Worm (Caenorhabditis elegans) whole organism, L3 larva: ENCODE data around the gene erp-44.3.

Source experiments
- R02D3.7 ChIP-seq: fragments of 150-350 bp; optimal IDR thresholded peaks from 2 replicates; lab custom pipeline; 2014; ENCODE audit warnings: missing biosample characterization, missing genetic modification characterization
- ZK546.5 ChIP-seq: sonication (generic microtip); optimal IDR thresholded peaks from 2 replicates; lab custom pipeline; 2017; ENCODE audit warnings: missing biosample characterization, missing genetic modification characterization
- ceh-16 ChIP-seq: sonication (generic microtip); optimal IDR thresholded peaks from 2 replicates; lab custom pipeline; 2017; ENCODE audit warnings: missing biosample characterization, missing genetic modification characterization
- ceh-28 ChIP-seq: fragments of 150-350 bp; optimal IDR thresholded peaks from 2 replicates; lab custom pipeline; 2014; ENCODE audit warnings: missing biosample characterization, missing genetic modification reagents, missing genetic modification characterization
- ceh-82 ChIP-seq: fragments of 150-350 bp; optimal IDR thresholded peaks from 2 replicates; lab custom pipeline; 2014; ENCODE audit warnings: missing biosample characterization, missing genetic modification characterization
- ceh-9 ChIP-seq: sonication (generic microtip); optimal IDR thresholded peaks from 2 replicates; lab custom pipeline; 2018; ENCODE audit warnings: missing biosample characterization, missing genetic modification characterization
- egl-27 ChIP-seq: sonication (generic microtip); optimal IDR thresholded peaks from 4 replicates; lab custom pipeline; 2017; ENCODE audit warnings: missing biosample characterization, missing genetic modification reagents, missing genetic modification characterization
- egl-5 ChIP-seq: fragments of 150-350 bp; optimal IDR thresholded peaks from 2 replicates; lab custom pipeline; 2017; ENCODE audit warnings: missing biosample characterization, missing genetic modification reagents, missing genetic modification characterization, inconsistent platforms
- elt-1 ChIP-seq: fragments of 150-350 bp; optimal IDR thresholded peaks from 2 replicates; lab custom pipeline; 2014; ENCODE audit warnings: missing biosample characterization, missing genetic modification characterization
- elt-2 ChIP-seq: sonication (generic microtip); optimal IDR thresholded peaks from 2 replicates; lab custom pipeline; 2016; ENCODE audit warnings: missing genetic modification reagents, mild to moderate bottlenecking, missing genetic modification characterization, missing compliant biosample characterization
- eor-1 ChIP-seq, 2 experiments: fragments of 150-350 bp; optimal IDR thresholded peaks; 2 replicates each; lab custom pipeline; 2014 to 2018; ENCODE audit warnings: missing biosample characterization in 2 of 2, missing genetic modification characterization in 2 of 2
- fkh-10 ChIP-seq: sonication (generic microtip); optimal IDR thresholded peaks from 2 replicates; lab custom pipeline; 2017; ENCODE audit warnings: missing biosample characterization, missing genetic modification reagents, missing genetic modification characterization
- fkh-2 ChIP-seq: fragments of 150-350 bp; optimal IDR thresholded peaks from 2 replicates; lab custom pipeline; 2014; ENCODE audit warnings: missing biosample characterization, missing genetic modification reagents, missing genetic modification characterization
- fos-1 ChIP-seq: fragments of 150-350 bp; optimal IDR thresholded peaks from 2 replicates; lab custom pipeline; 2014; ENCODE audit warnings: missing biosample characterization, missing genetic modification characterization
- hmg-11 ChIP-seq: sonication (generic microtip); optimal IDR thresholded peaks from 2 replicates; lab custom pipeline; 2016; ENCODE audit warnings: missing genetic modification characterization, missing compliant biosample characterization
- jun-1 ChIP-seq: fragments of 150-350 bp; optimal IDR thresholded peaks from 2 replicates; lab custom pipeline; 2014; ENCODE audit warnings: missing biosample characterization, missing genetic modification reagents, missing genetic modification characterization
- lin-15B ChIP-seq: fragments of 150-350 bp; optimal IDR thresholded peaks from 2 replicates; lab custom pipeline; 2014; ENCODE audit warnings: missing biosample characterization, missing genetic modification characterization
- lsy-12 ChIP-seq: sonication (generic microtip); optimal IDR thresholded peaks from 2 replicates; lab custom pipeline; 2016; ENCODE audit warnings: mild to moderate bottlenecking, missing genetic modification characterization, missing compliant biosample characterization
- mdl-1 ChIP-seq: fragments of 150-350 bp; optimal IDR thresholded peaks from 2 replicates; lab custom pipeline; 2014; ENCODE audit warnings: missing biosample characterization, missing genetic modification characterization
- mml-1 ChIP-seq: fragments of 150-350 bp; sonication (generic microtip); optimal IDR thresholded peaks from 3 replicates; lab custom pipeline; 2014; ENCODE audit warnings: missing biosample characterization, missing genetic modification characterization
- nfya-1 ChIP-seq: sonication (generic microtip); optimal IDR thresholded peaks from 2 replicates; lab custom pipeline; 2017; ENCODE audit warnings: missing genetic modification characterization, mild to moderate bottlenecking, missing compliant biosample characterization, antibody characterized with exemption, moderate library complexity; ENCODE audit not compliant: insufficient read depth
- nhr-11 ChIP-seq: fragments of 150-350 bp; optimal IDR thresholded peaks from 2 replicates; lab custom pipeline; 2014; ENCODE audit warnings: missing biosample characterization, missing genetic modification characterization
- nhr-23 ChIP-seq: fragments of 150-350 bp; optimal IDR thresholded peaks from 2 replicates; lab custom pipeline; 2014; ENCODE audit warnings: missing biosample characterization, missing genetic modification reagents, missing genetic modification characterization
- nhr-237 ChIP-seq: fragments of 150-350 bp; optimal IDR thresholded peaks from 2 replicates; lab custom pipeline; 2014; ENCODE audit warnings: missing biosample characterization, missing genetic modification characterization
- nhr-28 ChIP-seq: fragments of 150-350 bp; optimal IDR thresholded peaks from 2 replicates; lab custom pipeline; 2014; ENCODE audit warnings: missing biosample characterization, missing genetic modification characterization
- nhr-43 ChIP-seq: sonication (generic microtip); optimal IDR thresholded peaks from 2 replicates; lab custom pipeline; 2016; ENCODE audit warnings: mild to moderate bottlenecking, missing genetic modification characterization, missing compliant biosample characterization; ENCODE audit not compliant: poor library complexity, severe bottlenecking
- nhr-77 ChIP-seq: fragments of 150-350 bp; optimal IDR thresholded peaks from 2 replicates; lab custom pipeline; 2014; ENCODE audit warnings: missing biosample characterization, missing genetic modification characterization
- pha-4 ChIP-seq: fragments of 150-350 bp; optimal IDR thresholded peaks from 2 replicates; lab custom pipeline; 2014; ENCODE audit warnings: missing biosample characterization, missing genetic modification reagents, missing genetic modification characterization
- pqm-1 ChIP-seq: fragments of 150-350 bp; optimal IDR thresholded peaks from 2 replicates; lab custom pipeline; 2017; ENCODE audit warnings: missing biosample characterization, missing genetic modification characterization, inconsistent platforms
- sea-2 ChIP-seq: fragments of 150-350 bp; sonication (generic microtip); optimal IDR thresholded peaks from 4 replicates; lab custom pipeline; 2014; ENCODE audit warnings: missing biosample characterization, missing genetic modification reagents, missing genetic modification characterization
- snpc-4 ChIP-seq: fragments of 150-350 bp; optimal IDR thresholded peaks from 2 replicates; lab custom pipeline; 2014; ENCODE audit warnings: missing biosample characterization, missing genetic modification characterization
- tbx-2 ChIP-seq: sonication (generic microtip); optimal IDR thresholded peaks from 2 replicates; lab custom pipeline; 2016; ENCODE audit warnings: mild to moderate bottlenecking, missing genetic modification characterization, missing compliant biosample characterization
- unc-39 ChIP-seq: sonication (generic microtip); optimal IDR thresholded peaks from 4 replicates; lab custom pipeline; 2017; ENCODE audit warnings: missing biosample characterization, missing genetic modification characterization
- unc-62 ChIP-seq: fragments of 150-350 bp; sonication (generic microtip); optimal IDR thresholded peaks from 4 replicates; lab custom pipeline; 2014; ENCODE audit warnings: missing biosample characterization, missing genetic modification reagents, missing genetic modification characterization
- zag-1 ChIP-seq: fragments of 150-350 bp; optimal IDR thresholded peaks from 2 replicates; lab custom pipeline; 2014; ENCODE audit warnings: missing biosample characterization, missing genetic modification characterization
- ztf-11 ChIP-seq: fragments of 150-350 bp; optimal IDR thresholded peaks from 2 replicates; lab custom pipeline; 2014; ENCODE audit warnings: missing biosample characterization, missing genetic modification characterization
- ztf-4 ChIP-seq: fragments of 150-350 bp; optimal IDR thresholded peaks from 2 replicates; lab custom pipeline; 2014; ENCODE audit warnings: missing biosample characterization, missing genetic modification characterization

The erp-44.3 gene

ce11 chrIV:8118790-8119189, 3.7 kb upstream of the erp-44.3 start, which contains the start of gene F42G8.8:
Gene F42G8.8 (plus strand): TSS chrIV:8119090.
- TF ChIP-seq fkh-2 (no peak), unc-39 (tag; lab: Kevin White, UChicago) (no peak), pha-4 (tag; lab: Kevin White, UChicago) (no peak), lin-15B (tag; lab: Kevin White, UChicago) (no peak), sea-2 (no peak), nhr-77 (no peak), nhr-23 (tag; lab: Kevin White, UChicago) (no peak)

ce11 chrIV:8126902-8127301, 4.5 kb downstream of the erp-44.3 start, which contains the start of gene ceph-41:
Gene ceph-41 (plus strand): TSS chrIV:8127202.
- TF ChIP-seq nhr-237 (tag; lab: Kevin White, UChicago) = no peak

ce11 chrIV:8127430-8127829, 5.0 kb downstream of the erp-44.3 start:
- no peak for TF ChIP-seq nhr-28 (tag; lab: Kevin White, UChicago)
- no peak for TF ChIP-seq ZK546.5 (tag; lab: Kevin White, UChicago)
- TF ChIP-seq ceh-82 = no peak
- TF ChIP-seq mdl-1 = no peak
- TF ChIP-seq fkh-2 = no peak
- TF ChIP-seq, all 47 proteins: peak for 0

- TF ChIP-seq nfya-1 (tag; lab: Kevin White, UChicago) = peak; percentile 11
- TF ChIP-seq snpc-4 (tag; lab: Kevin White, UChicago) = peak; percentile 12
- no peak for TF ChIP-seq ztf-4 (tag; lab: Kevin White, UChicago)
Measured at ce11 chrIV:8130131-8130611, 7.7 kb downstream of the erp-44.3 start, which contains the start of the genes ndub-11 and moc-3. Gene ndub-11 (minus strand): TSS chrIV:8130231. Gene moc-3 (plus strand): TSS chrIV:8130561.

- TF ChIP-seq fkh-10 = no peak
- TF ChIP-seq nhr-11 (tag; lab: Kevin White, UChicago) = no peak
- TF ChIP-seq fos-1 (tag; lab: Kevin White, UChicago) = no peak
- TF ChIP-seq lin-15B (tag; lab: Kevin White, UChicago) = no peak
- TF ChIP-seq nfya-1 (tag; lab: Kevin White, UChicago) = peak; percentile 25
- TF ChIP-seq nhr-43 (tag; lab: Kevin White, UChicago) = peak; percentile 47
- TF ChIP-seq elt-2 (tag; lab: Kevin White, UChicago) = peak; percentile 73
- no peak for TF ChIP-seq lsy-12 (tag; lab: Kevin White, UChicago)
- no peak for TF ChIP-seq unc-39 (tag; lab: Kevin White, UChicago)
- TF ChIP-seq eor-1 (tag; optimal IDR thresholded peaks at IDR 0.05; lab: Kevin White, UChicago) = no peak
- no peak for TF ChIP-seq elt-1
- TF ChIP-seq mml-1 (tag; lab: Kevin White, UChicago) = no peak
- no peak for TF ChIP-seq ceh-16
- peak; percentile 55 for TF ChIP-seq egl-27
- TF ChIP-seq pqm-1 = peak; percentile 55
- TF ChIP-seq ztf-4 (tag; lab: Kevin White, UChicago) = no peak
- TF ChIP-seq pha-4 (tag; lab: Kevin White, UChicago) = peak; percentile 94
- peak; percentile 36 for TF ChIP-seq nhr-23 (tag; lab: Kevin White, UChicago)
- no peak for TF ChIP-seq fkh-2
- no peak for TF ChIP-seq tbx-2 (tag; lab: Kevin White, UChicago)
- no peak for TF ChIP-seq hmg-11 (tag; lab: Kevin White, UChicago)
- TF ChIP-seq unc-62 (GFP tag; lab: Kevin White, UChicago) = no peak
- TF ChIP-seq zag-1 (tag; lab: Kevin White, UChicago) = no peak
- TF ChIP-seq ztf-11 (tag; lab: Kevin White, UChicago) = no peak
- TF ChIP-seq ceh-9 (tag; lab: Kevin White, UChicago) = no peak
- no peak for TF ChIP-seq nhr-237 (tag; lab: Kevin White, UChicago)
- TF ChIP-seq jun-1 (tag; lab: Kevin White, UChicago) = peak; percentile 21
- TF ChIP-seq R02D3.7 (tag; lab: Kevin White, UChicago) = no peak
- TF ChIP-seq egl-5 = no peak
- TF ChIP-seq sea-2 = no peak
- TF ChIP-seq ZK546.5 (tag; lab: Kevin White, UChicago) = no peak
- TF ChIP-seq nhr-28 (tag; lab: Kevin White, UChicago) = no peak
- peak; percentile 59 for TF ChIP-seq ceh-28 (tag; lab: Kevin White, UChicago)
Measured at ce11 chrIV:8133536-8133935, 11.1 kb downstream of the erp-44.3 start, which contains the start of gene sph-1. Gene sph-1 (minus strand): TSS chrIV:8133558.
